Worm (Caenorhabditis elegans) whole organism, L2 larva: ENCODE measurements around the gene srab-10.

Source experiments
- aly-2 ChIP-seq: fragments of 150-350 bp; optimal IDR thresholded peaks from 2 replicates; lab custom pipeline; 2014; ENCODE audit warnings: missing biosample characterization, missing genetic modification characterization
- ama-1 ChIP-seq: fragments of 150-350 bp; optimal IDR thresholded peaks from 2 replicates; lab custom pipeline; 2018; ENCODE audit warnings: inconsistent platforms
- egl-27 ChIP-seq: sonication (generic microtip); optimal IDR thresholded peaks from 3 replicates; lab custom pipeline; 2017; ENCODE audit warnings: missing biosample characterization, missing genetic modification reagents, missing genetic modification characterization
- mbf-1 ChIP-seq: sonication (generic microtip); optimal IDR thresholded peaks from 2 replicates; lab custom pipeline; 2017; ENCODE audit warnings: missing biosample characterization, missing genetic modification characterization
- mdl-1 ChIP-seq, 2 experiments: fragments of 150-350 bp in 1 of 2; sonication (generic microtip) in 1 of 2; optimal IDR thresholded peaks; 2 replicates each; lab custom pipeline; 2017; ENCODE audit warnings: missing biosample characterization in 2 of 2, missing genetic modification characterization in 2 of 2
- nhr-10 ChIP-seq: sonication (generic microtip); optimal IDR thresholded peaks from 2 replicates; lab custom pipeline; 2017; ENCODE audit warnings: missing biosample characterization, missing genetic modification characterization
- nhr-11 ChIP-seq: fragments of 150-350 bp; optimal IDR thresholded peaks from 2 replicates; lab custom pipeline; 2014; ENCODE audit warnings: missing biosample characterization, missing genetic modification characterization
- skn-1 ChIP-seq: sonication (generic microtip); optimal IDR thresholded peaks from 2 replicates; lab custom pipeline; 2017; ENCODE audit warnings: missing biosample characterization, missing genetic modification characterization
- unc-39 ChIP-seq: fragments of 150-350 bp; optimal IDR thresholded peaks from 2 replicates; lab custom pipeline; 2014; ENCODE audit warnings: missing biosample characterization, missing genetic modification characterization
- unc-55 ChIP-seq: fragments of 150-350 bp; sonication (generic microtip); optimal IDR thresholded peaks from 3 replicates; lab custom pipeline; 2014; ENCODE audit warnings: missing biosample characterization, missing genetic modification reagents, missing genetic modification characterization
- unc-62 ChIP-seq: fragments of 150-350 bp; optimal IDR thresholded peaks from 2 replicates; lab custom pipeline; 2014; ENCODE audit warnings: missing biosample characterization, missing genetic modification reagents, missing genetic modification characterization
- ztf-11 ChIP-seq: sonication (generic microtip); optimal IDR thresholded peaks from 2 replicates; lab custom pipeline; 2017; ENCODE audit warnings: missing biosample characterization, missing genetic modification characterization

DNA sequence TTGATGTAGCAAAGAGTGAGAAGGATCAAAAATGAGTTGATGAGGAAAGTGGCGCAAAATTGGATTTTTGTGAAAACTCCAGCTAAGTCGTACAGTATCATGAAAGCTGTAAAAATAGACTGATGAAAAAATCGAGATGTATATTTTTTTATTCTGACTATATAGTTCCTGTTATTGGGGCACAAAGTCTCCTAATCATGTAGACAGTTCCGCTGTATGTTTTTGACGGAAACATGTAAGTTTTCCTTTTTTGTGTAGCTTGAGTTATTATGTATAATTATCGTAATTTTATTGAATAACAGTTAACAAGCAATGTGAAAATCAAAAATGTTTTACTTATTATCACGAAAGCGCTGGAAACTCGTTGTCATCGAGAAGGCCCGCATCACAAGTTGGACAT is 36.9 kb downstream of the srab-10 start, which contains the start of gene str-68:
- no peak for TF ChIP-seq skn-1 (tag; lab: Kevin White, UChicago)
- no peak for TF ChIP-seq unc-62
- TF ChIP-seq ama-1 (lab: Kevin White, UChicago) = no peak
- TF ChIP-seq nhr-10 (tag; lab: Kevin White, UChicago) = no peak
- TF ChIP-seq mbf-1 (tag; lab: Kevin White, UChicago) = no peak
- no peak for TF ChIP-seq nhr-11
- TF ChIP-seq mdl-1 (tag; optimal IDR thresholded peaks at IDR 0.05; lab: Kevin White, UChicago) = no peak
- TF ChIP-seq unc-39 (tag; lab: Kevin White, UChicago) = no peak
- TF ChIP-seq aly-2 (tag; lab: Kevin White, UChicago) = no peak
- no peak for TF ChIP-seq unc-55 (GFP tag; lab: Kevin White, UChicago)
- no peak for TF ChIP-seq egl-27 (tag; lab: Kevin White, UChicago)
- no peak for TF ChIP-seq ztf-11 (tag; lab: Kevin White, UChicago)
